Fruit fly (Drosophila melanogaster) whole organism, embryonic: ENCODE data around the gene Traf4.
A peak's percentile ranks its signal among the peaks of the same experiment; 100 is the strongest.

Experiments used
- Abd-B ChIP-seq: fragments of 200-800 bp; sonication (Bioruptor generic); optimal IDR thresholded peaks from 2 replicates; lab custom pipeline; 2018; ENCODE audit warnings: missing biosample characterization, mild to moderate bottlenecking, missing genetic modification characterization, moderate library complexity
- Awh ChIP-seq: fragments of 200-800 bp; sonication (Bioruptor generic); IDR thresholded peaks from 2 replicates; pipeline ENCODE4, ENCODE4 v1.3.6; 2022; ENCODE audit warnings: missing biosample characterization, missing genetic modification characterization
- CG1024 ChIP-seq: fragments of 200-800 bp; sonication (Bioruptor generic); IDR thresholded peaks from 2 replicates; pipeline ENCODE4 v1.3.6; 2022; ENCODE audit warnings: missing biosample characterization, missing genetic modification characterization
- CG10959 ChIP-seq: fragments of 200-800 bp; sonication (Bioruptor generic); IDR thresholded peaks from 2 replicates; pipeline ENCODE4 v1.3.6; 2022; ENCODE audit warnings: missing biosample characterization, missing genetic modification characterization
- CG11723 ChIP-seq: fragments of 200-800 bp; sonication (Bioruptor generic); optimal IDR thresholded peaks from 2 replicates; lab custom pipeline; 2017; ENCODE audit warnings: missing biosample characterization, mild to moderate bottlenecking, missing genetic modification characterization
- CG13287 ChIP-seq: fragments of 200-800 bp; sonication (Bioruptor generic); IDR thresholded peaks from 2 replicates; pipeline ENCODE4 v1.3.6; 2022; ENCODE audit warnings: missing biosample characterization, missing genetic modification characterization; ENCODE audit not compliant: partially characterized antibody
- CG14441 ChIP-seq: fragments of 200-800 bp; sonication (Bioruptor generic); IDR thresholded peaks from 2 replicates; pipeline ENCODE4 v1.3.6; 2022; ENCODE audit warnings: missing biosample characterization, missing genetic modification characterization
- CG2712 ChIP-seq: fragments of 200-800 bp; optimal IDR thresholded peaks from 3 replicates; lab custom pipeline; 2019; ENCODE audit warnings: missing biosample characterization, mild to moderate bottlenecking, missing genetic modification characterization, moderate library complexity
- CG30020 ChIP-seq: fragments of 200-800 bp; optimal IDR thresholded peaks from 2 replicates; lab custom pipeline; 2019; ENCODE audit warnings: missing biosample characterization, mild to moderate bottlenecking, missing genetic modification characterization, moderate library complexity
- CG31388 ChIP-seq: fragments of 200-800 bp; sonication (Bioruptor generic); optimal IDR thresholded peaks from 2 replicates; lab custom pipeline; 2016; ENCODE audit warnings: missing biosample characterization, missing genetic modification characterization
- CG33557 ChIP-seq: fragments of 200-800 bp; sonication (Bioruptor generic); optimal IDR thresholded peaks from 2 replicates; lab custom pipeline; 2019; ENCODE audit warnings: missing biosample characterization, mild to moderate bottlenecking, missing genetic modification characterization, moderate library complexity
- CG34422 ChIP-seq: fragments of 200-800 bp; sonication (Bioruptor generic); IDR thresholded peaks from 3 replicates; pipeline ENCODE4 v1.3.6; 2022; ENCODE audit warnings: missing biosample characterization, missing genetic modification characterization
- CG5953 ChIP-seq: fragments of 200-800 bp; sonication (Bioruptor generic); IDR thresholded peaks from 2 replicates; pipeline ENCODE4 v1.3.6; 2022; ENCODE audit warnings: missing biosample characterization, missing genetic modification characterization
- CG6175 ChIP-seq: fragments of 200-800 bp; sonication (Bioruptor generic); IDR thresholded peaks from 3 replicates; pipeline ENCODE4 v1.3.6; 2022; ENCODE audit warnings: missing biosample characterization, missing genetic modification characterization
- CG7839 ChIP-seq: fragments of 200-800 bp; sonication (Bioruptor generic); optimal IDR thresholded peaks from 3 replicates; lab custom pipeline; 2018; ENCODE audit warnings: missing biosample characterization, mild to moderate bottlenecking, missing genetic modification characterization, moderate library complexity
- CG7928 ChIP-seq: fragments of 200-800 bp; sonication (Bioruptor generic); optimal IDR thresholded peaks from 2 replicates; lab custom pipeline; 2017; ENCODE audit warnings: missing biosample characterization, mild to moderate bottlenecking, missing genetic modification characterization
- CG9215 ChIP-seq: fragments of 200-800 bp; sonication (Bioruptor generic); IDR thresholded peaks from 2 replicates; pipeline ENCODE4 v1.3.6; 2022; ENCODE audit warnings: missing biosample characterization, missing genetic modification characterization
- CG9727 ChIP-seq: fragments of 200-800 bp; sonication (Bioruptor generic); optimal IDR thresholded peaks from 3 replicates; lab custom pipeline; 2017; ENCODE audit warnings: missing biosample characterization, mild to moderate bottlenecking, missing genetic modification characterization
- CTCF ChIP-seq: fragments of 200-800 bp; sonication (Bioruptor generic); optimal IDR thresholded peaks from 2 replicates; lab custom pipeline; 2017; ENCODE audit warnings: missing biosample characterization, mild to moderate bottlenecking, missing genetic modification characterization, moderate library complexity
- Dip2 ChIP-seq: fragments of 200-800 bp; sonication (Bioruptor generic); IDR thresholded peaks from 2 replicates; pipeline ENCODE4 v1.3.6; 2022; ENCODE audit warnings: missing biosample characterization, missing genetic modification characterization
- Dip3 ChIP-seq: fragments of 200-800 bp; sonication (Bioruptor generic); optimal IDR thresholded peaks from 3 replicates; lab custom pipeline; 2016; ENCODE audit warnings: missing biosample characterization, missing genetic modification characterization
- Doc3 ChIP-seq: fragments of 200-800 bp; sonication (Bioruptor generic); IDR thresholded peaks from 3 replicates; pipeline ENCODE4 v1.3.6; 2022; ENCODE audit warnings: missing biosample characterization, missing genetic modification characterization; ENCODE audit not compliant: partially characterized antibody
- Fer1 ChIP-seq: fragments of 200-800 bp; sonication (Bioruptor generic); optimal IDR thresholded peaks from 2 replicates; lab custom pipeline; 2017; ENCODE audit warnings: missing biosample characterization, mild to moderate bottlenecking, missing genetic modification characterization
- GATAe ChIP-seq: fragments of 200-800 bp; sonication (Bioruptor generic); conservative IDR thresholded peaks from 2 replicates; pipeline ENCODE4 v1.3.6; 2022; ENCODE audit warnings: missing biosample characterization, missing genetic modification characterization
- Gug ChIP-seq: fragments of 200-800 bp; sonication (Bioruptor generic); IDR thresholded peaks from 4 replicates; pipeline ENCODE4 v1.3.6; 2022; ENCODE audit warnings: missing biosample characterization, missing genetic modification characterization
- H2.0 ChIP-seq: fragments of 200-800 bp; sonication (Bioruptor generic); IDR thresholded peaks from 2 replicates; pipeline ENCODE4 v1.3.6; 2022; ENCODE audit warnings: missing biosample characterization, missing genetic modification characterization
- Hr78 ChIP-seq, 2 experiments: fragments of 200-800 bp in 1 of 2; fragments of >200 bp in 1 of 2; sonication (Bioruptor generic) in 1 of 2; optimal IDR thresholded peaks; 2 replicates each; lab custom pipeline; 2017 to 2019; ENCODE audit warnings: missing biosample characterization in 2 of 2, missing genetic modification characterization in 2 of 2, mild to moderate bottlenecking in 1 of 2, moderate library complexity in 1 of 2
- Lpt ChIP-seq: fragments of >200 bp; optimal IDR thresholded peaks from 2 replicates; lab custom pipeline; 2018; ENCODE audit warnings: missing biosample characterization, missing genetic modification characterization
- Max ChIP-seq: fragments of 200-800 bp; sonication (Bioruptor generic); optimal IDR thresholded peaks from 2 replicates; lab custom pipeline; 2016; ENCODE audit warnings: missing biosample characterization, mild to moderate bottlenecking, missing genetic modification characterization
- Med ChIP-seq: fragments of 200-800 bp; sonication (Bioruptor generic); peaks from one replicate; lab custom pipeline; 2016; ENCODE audit warnings: missing biosample characterization, missing genetic modification characterization, mild to moderate bottlenecking, inconsistent platforms, moderate library complexity
- Mrtf ChIP-seq: fragments of 200-800 bp; sonication (Bioruptor generic); IDR thresholded peaks from 3 replicates; pipeline ENCODE4 v1.3.6; 2022; ENCODE audit warnings: missing biosample characterization, missing genetic modification characterization
- Nf-YA ChIP-seq: fragments of 200-800 bp; sonication (Bioruptor generic); IDR thresholded peaks from 2 replicates; pipeline ENCODE4 v1.3.6; 2022; ENCODE audit warnings: missing biosample characterization, missing genetic modification characterization
- Pdp1 ChIP-seq, 2 experiments: fragments of 200-800 bp; sonication (Bioruptor generic); optimal IDR thresholded peaks; 3 replicates each; lab custom pipeline; 2016; ENCODE audit warnings: missing biosample characterization in 2 of 2, missing genetic modification characterization in 2 of 2, mild to moderate bottlenecking in 1 of 2, moderate library complexity in 1 of 2
- Scr ChIP-seq: fragments of 200-800 bp; sonication (Bioruptor generic); IDR thresholded peaks from 2 replicates; pipeline ENCODE4 v1.3.6; 2022; ENCODE audit warnings: missing biosample characterization, missing genetic modification characterization; ENCODE audit not compliant: partially characterized antibody
- Sox102F ChIP-seq: fragments of 200-800 bp; sonication (Bioruptor generic); optimal IDR thresholded peaks from 2 replicates; lab custom pipeline; 2018; ENCODE audit warnings: missing biosample characterization, mild to moderate bottlenecking, missing genetic modification characterization, moderate library complexity
- YL-1 ChIP-seq: fragments of 200-800 bp; sonication (Bioruptor generic); optimal IDR thresholded peaks from 3 replicates; lab custom pipeline; 2017; ENCODE audit warnings: missing biosample characterization, mild to moderate bottlenecking, missing genetic modification characterization
- amos ChIP-seq: fragments of 200-800 bp; sonication (Bioruptor generic); IDR thresholded peaks from 2 replicates; pipeline ENCODE4 v1.3.6; 2022; ENCODE audit warnings: missing biosample characterization, missing genetic modification characterization; ENCODE audit not compliant: partially characterized antibody
- croc ChIP-seq: fragments of 200-800 bp; sonication (Bioruptor generic); conservative IDR thresholded peaks from 3 replicates; pipeline ENCODE4 v1.3.6; 2022; ENCODE audit warnings: missing biosample characterization, missing genetic modification characterization
- crol ChIP-seq: fragments of 200-800 bp; sonication (Bioruptor generic); IDR thresholded peaks from 2 replicates; pipeline ENCODE4 v1.3.6; 2022; ENCODE audit warnings: missing biosample characterization, missing genetic modification characterization
- dm ChIP-seq: fragments of 200-800 bp; sonication (Bioruptor generic); optimal IDR thresholded peaks from 3 replicates; lab custom pipeline; 2016; ENCODE audit warnings: missing biosample characterization, missing genetic modification characterization
- fu2 ChIP-seq: fragments of 200-800 bp; sonication (Bioruptor generic); optimal IDR thresholded peaks from 2 replicates; lab custom pipeline; 2016; ENCODE audit warnings: missing biosample characterization, missing genetic modification characterization
- ham ChIP-seq: fragments of 200-800 bp; sonication (Bioruptor generic); IDR thresholded peaks from 2 replicates; pipeline ENCODE4 v1.3.6; 2022; ENCODE audit warnings: missing biosample characterization, missing genetic modification characterization
- onecut ChIP-seq: fragments of 200-800 bp; sonication (Bioruptor generic); IDR thresholded peaks from 2 replicates; pipeline ENCODE4 v1.3.6; 2022; ENCODE audit warnings: missing biosample characterization, missing genetic modification characterization
- pb ChIP-seq: fragments of 200-800 bp; sonication (Bioruptor generic); optimal IDR thresholded peaks from 3 replicates; lab custom pipeline; 2016; ENCODE audit warnings: missing biosample characterization, missing genetic modification characterization
- prd ChIP-seq, 3 experiments: fragments of >200 bp in 2 of 3; fragments of 200-800 bp in 1 of 3; sonication (Bioruptor generic) in 1 of 3; optimal IDR thresholded peaks in 2 of 3; IDR thresholded peaks in 1 of 3; 2 replicates in 2 of 3; 3 replicates in 1 of 3; pipeline versions ENCODE4 v1.3.6 to Lab custom; 2017 to 2022; ENCODE audit warnings: missing biosample characterization in 1 of 3, missing genetic modification characterization in 1 of 3
- sd ChIP-seq: fragments of 200-800 bp; sonication (Bioruptor generic); optimal IDR thresholded peaks from 3 replicates; lab custom pipeline; 2018; ENCODE audit warnings: missing biosample characterization, mild to moderate bottlenecking, missing genetic modification characterization, moderate library complexity
- so ChIP-seq: fragments of 200-800 bp; sonication (Bioruptor generic); IDR thresholded peaks from 3 replicates; pipeline ENCODE4 v1.3.6; 2022; ENCODE audit warnings: missing biosample characterization, missing genetic modification characterization
- sug ChIP-seq: fragments of 200-800 bp; optimal IDR thresholded peaks from 2 replicates; lab custom pipeline; 2019; ENCODE audit warnings: missing biosample characterization, mild to moderate bottlenecking, missing genetic modification characterization, moderate library complexity
- tgo ChIP-seq: fragments of 200-800 bp; sonication (Bioruptor generic); IDR thresholded peaks from 3 replicates; pipeline ENCODE4 v1.3.6; 2022; ENCODE audit warnings: missing biosample characterization, missing genetic modification characterization

Gene Traf4

DNA sequence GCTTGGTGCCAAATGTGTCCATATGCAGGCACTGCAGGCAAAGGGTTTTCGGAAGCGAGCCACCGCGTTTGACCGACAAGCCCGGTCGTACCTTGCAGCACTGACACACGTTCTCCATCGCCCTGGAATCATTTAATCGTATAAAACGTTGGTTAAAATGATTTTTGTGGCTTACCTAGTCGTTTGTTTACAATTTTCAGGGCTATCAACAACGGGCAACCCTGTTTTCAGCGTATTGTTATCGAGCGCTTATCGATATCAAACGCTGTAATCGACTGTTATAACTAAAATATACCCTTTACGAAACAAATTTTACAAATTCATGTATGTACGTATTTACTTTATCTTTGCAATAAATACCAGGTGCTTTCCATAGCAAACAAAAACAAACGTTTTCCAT, 20.8 kb downstream of the Traf4 start, which contains the start of gene CG17612 (continued):
- TF ChIP-seq CG13287 (GFP tag; lab: Robert Waterston, UW) (peak; percentile 84), Max (GFP tag; lab: Kevin White, UChicago) (no peak), CG5953 (GFP tag; lab: Robert Waterston, UW) (no peak), Gug (GFP tag; lab: Robert Waterston, UW) (no peak), so (GFP tag; lab: Robert Waterston, UW) (no peak), H2.0 (GFP tag; lab: Robert Waterston, UW) (no peak), Med (peak; percentile 62), amos (peak; percentile 56; the same call in 1 of the 2 replicates), croc (GFP tag; lab: Robert Waterston, UW) (no peak), sug (tag; lab: Kevin White, UChicago) (no peak), prd (optimal IDR thresholded peaks at IDR 0.05; lab: Kevin White, UChicago) (no peak), prd (GFP tag; IDR thresholded peaks at IDR 0.05; lab: Robert Waterston, UW) (no peak), dm (GFP tag; lab: Kevin White, UChicago) (no peak), CG31388 (no peak), onecut (no peak), CG14441 (no peak), CG2712 (peak; percentile 10), Dip3 (GFP tag; lab: Kevin White, UChicago) (no peak), CG7928 (peak; percentile 91), CG11723 (GFP tag; lab: Kevin White, UChicago) (no peak), tgo (GFP tag; lab: Robert Waterston, UW) (no peak), Mrtf (GFP tag; lab: Robert Waterston, UW) (no peak)
- TF ChIP-seq, all 482 proteins: peak for 54

DNA sequence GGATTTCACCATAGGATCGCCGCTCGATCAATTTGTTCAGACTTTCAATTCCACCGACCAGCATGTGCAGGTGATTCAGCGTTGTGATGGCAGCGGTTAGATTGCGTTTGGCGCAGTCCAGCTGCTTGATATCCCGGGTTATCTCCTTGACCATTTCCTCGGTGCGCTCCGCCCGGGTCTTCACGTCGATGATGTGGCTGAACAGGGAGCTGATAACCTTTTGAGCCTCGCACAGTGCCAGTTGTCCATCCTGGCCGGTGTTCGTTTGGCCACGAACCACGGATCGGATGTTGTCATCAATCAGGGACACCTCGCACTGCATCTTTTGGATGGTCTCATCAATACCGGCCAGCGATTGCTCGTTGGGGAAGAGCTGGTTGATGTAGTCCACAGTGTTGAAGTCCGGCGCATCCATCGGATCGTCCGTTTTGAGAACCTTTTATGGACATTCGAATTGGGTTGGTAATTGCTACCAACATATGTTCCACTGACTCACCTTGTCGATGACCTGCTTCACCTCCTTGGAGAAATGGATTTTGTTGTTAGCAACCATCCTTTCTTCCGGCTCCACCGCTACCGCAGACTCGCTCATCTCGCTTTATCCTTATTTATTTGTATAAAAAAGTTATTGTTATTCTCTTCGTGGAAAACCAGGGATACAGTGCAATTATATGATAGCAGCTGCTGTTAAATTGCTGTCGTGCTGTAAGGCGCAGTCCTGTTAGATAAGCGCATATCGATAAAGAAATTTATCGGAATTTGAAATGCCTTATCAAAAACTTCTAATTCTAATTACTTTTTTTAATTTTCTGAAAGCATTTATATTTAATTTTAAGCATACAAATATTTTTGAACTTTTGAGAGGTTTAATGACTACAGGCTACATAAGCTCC, 23.9 kb downstream of the Traf4 start, which contains the start of gene Vps53:
TSS of gene Vps53 (minus strand) at position 676 of the 893 bp plus-strand sequence.
- peak; percentile 61 for TF ChIP-seq CG13287 (GFP tag; lab: Robert Waterston, UW)
- no peak for TF ChIP-seq CG34422 (GFP tag; lab: Robert Waterston, UW)
- TF ChIP-seq CG33557 (GFP tag; lab: Kevin White, UChicago): no peak
- no peak for TF ChIP-seq CG1024 (GFP tag; lab: Robert Waterston, UW)
- TF ChIP-seq Dip2 (GFP tag; lab: Robert Waterston, UW): no peak
- no peak for TF ChIP-seq Awh (GFP tag; lab: Robert Waterston, UW)
- no peak for TF ChIP-seq CG7839 (tag; lab: Kevin White, UChicago)
- no peak for TF ChIP-seq Doc3
- TF ChIP-seq YL-1 (GFP tag; lab: Kevin White, UChicago): peak; percentile 15
- TF ChIP-seq Lpt (GFP tag; lab: Kevin White, UChicago): no peak
- TF ChIP-seq Nf-YA: no peak
- TF ChIP-seq Hr78 (GFP tag; optimal IDR thresholded peaks at IDR 0.05; lab: Kevin White, UChicago): no peak
- TF ChIP-seq Fer1: no peak
- no peak for TF ChIP-seq ham (GFP tag; lab: Robert Waterston, UW)
- TF ChIP-seq CG9727 (GFP tag; lab: Kevin White, UChicago): no peak
- peak; percentile 35; the same call in 1 of the 2 replicates for TF ChIP-seq Scr
- TF ChIP-seq CG30020: no peak
- TF ChIP-seq fu2 (GFP tag; lab: Kevin White, UChicago): no peak
- TF ChIP-seq pb: no peak
- peak in 1 of 2 experiments; percentile 82 for TF ChIP-seq Pdp1 (GFP tag; optimal IDR thresholded peaks at IDR 0.05; lab: Kevin White, UChicago)
- TF ChIP-seq sd (tag; lab: Kevin White, UChicago): no peak
- no peak for TF ChIP-seq Sox102F (GFP tag; lab: Kevin White, UChicago)
- no peak for TF ChIP-seq crol (GFP tag; lab: Robert Waterston, UW)
- TF ChIP-seq CG6175 (GFP tag; lab: Robert Waterston, UW): no peak
- no peak for TF ChIP-seq Max (GFP tag; lab: Kevin White, UChicago)
- no peak for TF ChIP-seq CG9215
- peak; percentile 48; the same call in 1 of the 2 replicates for TF ChIP-seq GATAe (GFP tag; lab: Robert Waterston, UW)
- no peak for TF ChIP-seq CG10959
- no peak for TF ChIP-seq CTCF (GFP tag; lab: Kevin White, UChicago)
- no peak for TF ChIP-seq Abd-B (GFP tag; lab: Kevin White, UChicago)
